Worm (Caenorhabditis elegans) whole organism, early embryonic: ENCODE results near the gene fcd-2.

Source experiments
- B0310.2 ChIP-seq: sonication (generic microtip); optimal IDR thresholded peaks from 2 replicates; lab custom pipeline; 2016; ENCODE audit warnings: mild to moderate bottlenecking, missing genetic modification characterization, missing compliant biosample characterization
- F13C5.2 ChIP-seq: sonication (generic microtip); optimal IDR thresholded peaks from 2 replicates; lab custom pipeline; 2017; ENCODE audit warnings: mild to moderate bottlenecking, missing genetic modification characterization, inconsistent platforms, missing compliant biosample characterization
- aly-1 ChIP-seq: sonication (generic microtip); optimal IDR thresholded peaks from 2 replicates; lab custom pipeline; 2016; ENCODE audit warnings: missing genetic modification characterization, missing compliant biosample characterization
- ama-1 ChIP-seq: fragments of 150-350 bp; optimal IDR thresholded peaks from 2 replicates; lab custom pipeline; 2014
- ceh-13 ChIP-seq: fragments of 200-800 bp; sonication (Bioruptor generic); optimal IDR thresholded peaks from 2 replicates; lab custom pipeline; 2018; ENCODE audit warnings: mild to moderate bottlenecking, missing genetic modification characterization, missing compliant biosample characterization
- ceh-36 ChIP-seq: sonication (generic microtip); optimal IDR thresholded peaks from 2 replicates; lab custom pipeline; 2016; ENCODE audit warnings: missing genetic modification characterization, inconsistent platforms, missing compliant biosample characterization
- ets-7 ChIP-seq: sonication (generic microtip); optimal IDR thresholded peaks from 2 replicates; lab custom pipeline; 2016; ENCODE audit warnings: missing genotype, missing genetic modification characterization, missing compliant biosample characterization
- flt-1 ChIP-seq: fragments of 200-800 bp; sonication (Bioruptor generic); IDR thresholded peaks from 2 replicates; pipeline ENCODE4 v1.3.6; 2022; ENCODE audit warnings: missing genetic modification characterization, missing compliant biosample characterization
- hmbx-1 ChIP-seq: sonication (generic microtip); optimal IDR thresholded peaks from 2 replicates; lab custom pipeline; 2016; ENCODE audit warnings: mild to moderate bottlenecking, missing genetic modification characterization, missing compliant biosample characterization
- hmg-4 ChIP-seq: fragments of 200-800 bp; sonication (Bioruptor generic); optimal IDR thresholded peaks from 2 replicates; lab custom pipeline; 2018; ENCODE audit warnings: mild to moderate bottlenecking, missing genetic modification characterization, missing compliant biosample characterization
- hnd-1 ChIP-seq: sonication (generic microtip); optimal IDR thresholded peaks from 2 replicates; lab custom pipeline; 2016; ENCODE audit warnings: missing genetic modification characterization, missing compliant biosample characterization
- pes-1 ChIP-seq: fragments of 200-800 bp; sonication (Bioruptor generic); IDR thresholded peaks from 2 replicates; pipeline ENCODE4 v1.3.6; 2022; ENCODE audit warnings: missing genetic modification reagents, missing genetic modification characterization, missing compliant biosample characterization
- scrt-1 ChIP-seq: fragments of 200-800 bp; sonication (Bioruptor generic); IDR thresholded peaks from 2 replicates; pipeline ENCODE4 v1.3.6; 2022; ENCODE audit warnings: missing genetic modification characterization, missing compliant biosample characterization
- sea-1 ChIP-seq: fragments of 200-800 bp; sonication (Bioruptor generic); conservative IDR thresholded peaks from 2 replicates; pipeline ENCODE4 v1.3.6; 2022; ENCODE audit warnings: missing genetic modification characterization, missing compliant biosample characterization
- tbx-11 ChIP-seq: fragments of 200-800 bp; sonication (Bioruptor generic); IDR thresholded peaks from 2 replicates; pipeline ENCODE4 v1.3.6; 2022; ENCODE audit warnings: missing genetic modification characterization, missing compliant biosample characterization
- tbx-37 ChIP-seq: fragments of 200-800 bp; sonication (Bioruptor generic); conservative IDR thresholded peaks from 2 replicates; pipeline ENCODE4 v1.3.6; 2022; ENCODE audit warnings: missing genetic modification reagents, missing genetic modification characterization, missing compliant biosample characterization
- tra-4 ChIP-seq: sonication (generic microtip); optimal IDR thresholded peaks from 2 replicates; lab custom pipeline; 2017; ENCODE audit warnings: missing genetic modification characterization, missing compliant biosample characterization

The fcd-2 gene

DNA sequence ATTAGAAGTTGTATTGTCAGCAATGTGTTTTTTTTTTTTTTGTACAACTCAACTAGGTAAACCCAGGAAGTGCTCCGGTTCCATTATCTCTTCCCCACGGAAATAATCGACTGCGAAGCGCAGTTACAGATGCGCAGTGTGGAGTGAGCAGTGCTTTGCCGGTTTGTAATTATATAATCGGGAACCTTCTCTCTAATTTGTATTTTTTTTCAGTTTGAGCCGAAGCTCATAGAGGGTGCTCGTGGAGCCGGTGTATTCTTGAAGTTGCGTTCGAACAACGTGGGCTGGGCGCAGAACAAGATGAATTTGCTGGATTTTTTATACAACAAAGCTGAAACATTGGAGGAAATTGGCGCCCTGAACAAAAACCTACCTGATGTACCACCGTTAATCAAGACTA, 32.5 kb downstream of the fcd-2 start, which contains the start of gene Y41E3.13:
Gene Y41E3.13 (plus strand): TSS at position 301 of the 400 bp plus-strand sequence.
- TF ChIP-seq sea-1 = no peak
- no peak for TF ChIP-seq pes-1 (GFP tag; lab: Robert Waterston, UW)
- TF ChIP-seq tbx-37 (GFP tag; lab: Robert Waterston, UW) = no peak
- TF ChIP-seq B0310.2 (tag; lab: Kevin White, UChicago) = no peak
- no peak for TF ChIP-seq hmg-4 (GFP tag; lab: Kevin White, UChicago)
- TF ChIP-seq scrt-1 (GFP tag; lab: Robert Waterston, UW) = no peak
- TF ChIP-seq tbx-11 (GFP tag; lab: Robert Waterston, UW) = no peak
- TF ChIP-seq ceh-13 (GFP tag; lab: Kevin White, UChicago) = no peak
- TF ChIP-seq ceh-36 (tag; lab: Kevin White, UChicago) = no peak

DNA sequence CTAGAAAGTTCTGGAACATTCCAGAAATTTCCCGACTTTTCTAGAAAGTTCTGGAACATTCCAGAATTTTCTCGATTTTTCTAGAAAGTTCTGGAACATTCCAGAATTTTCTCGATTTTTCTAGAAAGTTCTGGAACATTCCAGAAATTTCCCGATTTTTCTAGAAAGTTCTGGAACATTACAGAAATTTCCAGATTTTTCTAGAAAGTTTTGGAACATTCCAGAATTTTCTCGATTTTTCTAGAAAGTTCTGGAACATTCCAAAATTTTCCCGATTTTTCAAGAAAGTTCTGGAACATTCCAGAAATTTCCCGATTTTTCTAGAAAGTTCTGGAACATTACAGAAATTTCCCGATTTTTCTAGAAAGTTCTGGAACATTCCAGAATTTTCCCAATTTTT, 33.6 kb downstream of the fcd-2 start:
- TF ChIP-seq pes-1 (GFP tag; lab: Robert Waterston, UW) (peak; percentile 85), flt-1 (GFP tag; lab: Robert Waterston, UW) (peak; percentile 72; the same call in 1 of the 2 replicates), hnd-1 (tag; lab: Kevin White, UChicago) (peak; percentile 5), sea-1 (peak; percentile 69; the same call in 1 of the 2 replicates)

DNA sequence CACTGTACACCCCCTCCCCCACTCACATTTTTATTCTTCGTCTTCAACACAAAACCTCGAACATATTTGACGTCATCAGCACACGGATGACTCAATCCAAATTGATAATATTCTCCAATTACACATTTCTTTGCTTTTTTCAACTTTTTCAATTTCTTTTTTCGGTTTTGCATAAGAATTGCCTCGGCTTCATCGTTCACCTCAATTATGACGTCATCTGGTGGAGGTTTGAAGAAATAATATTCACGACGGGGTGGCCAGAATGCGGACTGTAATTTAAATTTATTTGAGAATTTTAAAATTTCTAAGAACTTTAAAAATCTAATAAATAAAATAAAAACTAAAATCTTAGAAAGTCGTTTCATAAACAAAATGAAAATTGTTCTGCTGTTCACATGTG, 38.3 kb downstream of the fcd-2 start:
- TF ChIP-seq tbx-11 (GFP tag; lab: Robert Waterston, UW) (no peak), ceh-13 (GFP tag; lab: Kevin White, UChicago) (no peak), aly-1 (no peak), pes-1 (GFP tag; lab: Robert Waterston, UW) (no peak), sea-1 (no peak), ceh-36 (tag; lab: Kevin White, UChicago) (no peak), ets-7 (tag; lab: Kevin White, UChicago) (no peak), scrt-1 (GFP tag; lab: Robert Waterston, UW) (no peak), F13C5.2 (no peak), ama-1 (no peak), B0310.2 (tag; lab: Kevin White, UChicago) (no peak), hnd-1 (tag; lab: Kevin White, UChicago) (no peak), hmbx-1 (no peak), flt-1 (GFP tag; lab: Robert Waterston, UW) (no peak), tra-4 (tag; lab: Kevin White, UChicago) (no peak), tbx-37 (GFP tag; lab: Robert Waterston, UW) (no peak)

DNA sequence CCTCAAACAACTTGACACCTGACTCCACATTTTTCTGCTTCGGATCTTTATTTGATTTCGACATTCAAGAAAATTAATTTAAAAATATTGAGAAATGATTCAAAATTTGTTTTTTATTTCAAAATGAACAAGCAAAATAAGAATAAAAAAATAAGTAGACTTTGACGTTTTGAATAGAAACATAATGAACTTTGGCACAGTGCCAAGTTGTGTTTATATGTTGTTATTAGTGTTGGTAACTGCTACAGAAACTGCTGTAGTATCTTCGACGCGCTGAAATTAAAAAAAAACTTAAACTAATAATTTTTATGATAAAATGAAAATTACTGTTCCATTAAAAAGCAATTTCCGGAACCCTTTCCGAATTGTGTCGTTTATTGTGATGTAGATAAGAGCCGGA, 40.1 kb downstream of the fcd-2 start, which contains the start of gene Y41E3.18:
Gene Y41E3.18 (minus strand): TSS at position 101 of the 400 bp plus-strand sequence.
- TF ChIP-seq B0310.2 (tag; lab: Kevin White, UChicago) (no peak), ama-1 (no peak), ceh-13 (GFP tag; lab: Kevin White, UChicago) (no peak), hmbx-1 (no peak), scrt-1 (GFP tag; lab: Robert Waterston, UW) (no peak), F13C5.2 (no peak)

DNA sequence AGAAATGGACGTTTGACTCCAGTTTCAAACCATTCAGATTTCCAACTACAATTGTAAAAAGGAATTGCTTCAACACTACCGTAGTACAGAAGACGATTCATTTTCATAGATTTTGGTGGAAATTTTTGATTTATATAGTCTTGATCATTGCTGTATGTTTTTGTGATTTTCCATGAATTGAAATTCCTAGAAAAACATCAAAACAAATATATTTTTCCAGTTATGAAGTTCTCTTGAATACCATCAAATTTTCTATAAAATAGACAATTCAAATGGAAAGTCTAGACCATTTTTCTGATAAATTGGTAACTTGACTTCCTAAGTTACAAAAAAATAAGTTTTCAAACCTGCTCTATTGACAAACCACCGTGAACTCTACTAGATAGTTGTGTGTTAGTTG, 43.3 kb downstream of the fcd-2 start, which contains the start of gene srt-48:
Gene srt-48 (minus strand): TSS at position 101 of the 400 bp plus-strand sequence.
- TF ChIP-seq hnd-1 (tag; lab: Kevin White, UChicago) (no peak), tbx-37 (GFP tag; lab: Robert Waterston, UW) (no peak), sea-1 (no peak), scrt-1 (GFP tag; lab: Robert Waterston, UW) (no peak), F13C5.2 (no peak), tra-4 (tag; lab: Kevin White, UChicago) (no peak), ets-7 (tag; lab: Kevin White, UChicago) (no peak), ama-1 (no peak), hmg-4 (GFP tag; lab: Kevin White, UChicago) (no peak), aly-1 (no peak), pes-1 (GFP tag; lab: Robert Waterston, UW) (no peak), ceh-13 (GFP tag; lab: Kevin White, UChicago) (no peak), B0310.2 (tag; lab: Kevin White, UChicago) (no peak), hmbx-1 (no peak), ceh-36 (tag; lab: Kevin White, UChicago) (no peak), flt-1 (GFP tag; lab: Robert Waterston, UW) (no peak), tbx-11 (GFP tag; lab: Robert Waterston, UW) (no peak)

DNA sequence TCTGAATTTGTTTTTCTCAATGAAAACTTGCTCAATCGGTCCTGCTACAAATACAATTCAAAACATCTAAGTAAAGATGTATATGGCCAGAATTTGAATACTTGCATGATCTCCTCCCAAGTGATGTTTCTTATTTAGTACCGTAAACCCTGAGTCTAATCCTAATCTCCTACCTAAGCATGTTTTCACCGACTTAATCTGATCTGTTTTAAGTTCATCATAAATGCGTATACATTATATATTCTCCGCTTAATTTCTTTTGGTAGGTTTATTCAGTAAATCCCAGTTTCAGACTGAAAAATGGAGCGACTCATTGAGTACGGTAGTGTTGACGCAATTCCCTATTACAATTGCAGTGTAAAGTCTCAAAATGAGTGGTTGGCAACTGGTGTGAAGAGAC, 48.9 kb downstream of the fcd-2 start, which contains the start of gene srt-50:
Gene srt-50 (plus strand): TSS at position 301 of the 400 bp plus-strand sequence.
- TF ChIP-seq hnd-1 (tag; lab: Kevin White, UChicago) (no peak), hmbx-1 (no peak), aly-1 (no peak), pes-1 (GFP tag; lab: Robert Waterston, UW) (no peak), sea-1 (no peak), scrt-1 (GFP tag; lab: Robert Waterston, UW) (no peak), flt-1 (GFP tag; lab: Robert Waterston, UW) (no peak), hmg-4 (GFP tag; lab: Kevin White, UChicago) (no peak)
